Worm (Caenorhabditis elegans): ENCODE results near the gene zipt-2.3.

DNA sequence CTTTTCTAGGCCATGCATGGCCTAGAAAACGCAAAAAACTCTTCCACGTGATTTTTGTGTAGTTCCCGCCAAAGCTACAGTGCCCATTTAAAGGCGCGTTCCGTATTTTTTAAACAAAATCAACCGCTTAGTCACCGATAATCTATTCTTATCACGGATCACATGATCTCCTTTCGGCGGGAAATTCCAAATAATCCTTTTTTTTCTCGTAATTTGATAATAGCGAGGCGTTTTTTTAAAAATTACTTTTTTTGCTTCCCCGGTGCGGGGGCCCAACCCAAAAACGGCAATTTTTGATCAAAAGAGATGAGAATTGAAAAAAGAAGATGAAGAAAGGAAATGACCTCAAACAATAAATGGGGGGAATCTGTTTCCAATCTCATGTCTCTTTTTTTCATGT, 35.4 kb upstream of the zipt-2.3 start:
- TF ChIP-seq aly-2 (tag; optimal IDR thresholded peaks at IDR 0.05): no peak
- no peak for TF ChIP-seq mdl-1 (tag; optimal IDR thresholded peaks at IDR 0.05)
- no peak for TF ChIP-seq fos-1 (tag; optimal IDR thresholded peaks at IDR 0.05)
- no peak for TF ChIP-seq ceh-9 (tag; optimal IDR thresholded peaks at IDR 0.05)
- no peak for TF ChIP-seq nhr-11 (tag; optimal IDR thresholded peaks at IDR 0.05)
- TF ChIP-seq sea-2 (GFP tag; optimal IDR thresholded peaks at IDR 0.05): no peak
- TF ChIP-seq ztf-11 (tag; optimal IDR thresholded peaks at IDR 0.05): no peak
- TF ChIP-seq egl-27 (tag; optimal IDR thresholded peaks at IDR 0.05): no peak
- no peak for TF ChIP-seq nhr-25 (tag; optimal IDR thresholded peaks at IDR 0.05)
- TF ChIP-seq pha-4 (tag; optimal IDR thresholded peaks at IDR 0.05): peak; percentile 45
- TF ChIP-seq ZK546.5 (tag; optimal IDR thresholded peaks at IDR 0.05): no peak
- TF ChIP-seq R02D3.7 (tag; optimal IDR thresholded peaks at IDR 0.05): no peak
